Fruit fly (Drosophila melanogaster): ENCODE data around the gene ema.

Gene ema

dm6 chr3R:16449187-16449973, 7.9 kb upstream of the ema start (continued):
- peak; percentile 84 for TF ChIP-seq trh (GFP tag; optimal IDR thresholded peaks at IDR 0.05)
- peak; percentile 94 for TF ChIP-seq chn (GFP tag; optimal IDR thresholded peaks at IDR 0.05)
- peak; percentile 97 for TF ChIP-seq CG17829 (tag; optimal IDR thresholded peaks at IDR 0.05)
- TF ChIP-seq CG2712 (tag; optimal IDR thresholded peaks at IDR 0.05), result peak; percentile 96
- peak; percentile 46 for TF ChIP-seq mirr (GFP tag; optimal IDR thresholded peaks at IDR 0.05)
- TF ChIP-seq Doc2 (GFP tag; IDR thresholded peaks at IDR 0.05), result peak; percentile 80
- peak; percentile 87 for TF ChIP-seq CG2889 (GFP tag; IDR thresholded peaks at IDR 0.05)
- TF ChIP-seq en (GFP tag; optimal IDR thresholded peaks at IDR 0.05), result peak; percentile 80
- peak; percentile 48 for TF ChIP-seq CTCF (GFP tag; optimal IDR thresholded peaks at IDR 0.05)
- peak; percentile 92 for TF ChIP-seq Usf (GFP tag; optimal IDR thresholded peaks at IDR 0.05)
- TF ChIP-seq az2 (GFP tag; optimal IDR thresholded peaks at IDR 0.05), result peak; percentile 94
- no peak for TF ChIP-seq tio (GFP tag; optimal IDR thresholded peaks at IDR 0.05)
- TF ChIP-seq gcm (GFP tag; optimal IDR thresholded peaks at IDR 0.05), result peak; percentile 85
- TF ChIP-seq Xbp1 (GFP tag; optimal IDR thresholded peaks at IDR 0.05), result peak; percentile 93
- TF ChIP-seq CG31388 (GFP tag; optimal IDR thresholded peaks at IDR 0.05), result peak; percentile 87
- peak; percentile 93 to 96 for TF ChIP-seq chif (GFP tag; optimal IDR thresholded peaks at IDR 0.05)
- TF ChIP-seq CG9437 (GFP tag; optimal IDR thresholded peaks at IDR 0.05), result peak; percentile 82
- peak; percentile 91 for TF ChIP-seq trem (tag; optimal IDR thresholded peaks at IDR 0.05)
- peak; percentile 91 for TF ChIP-seq NfI (GFP tag; optimal IDR thresholded peaks at IDR 0.05)
- TF ChIP-seq lov (optimal IDR thresholded peaks at IDR 0.05), result no peak
- TF ChIP-seq lov (GFP tag; IDR thresholded peaks at IDR 0.05), result peak; percentile 95
- peak; percentile 96 for TF ChIP-seq CG2678 (tag; optimal IDR thresholded peaks at IDR 0.05)
- TF ChIP-seq CG8478 (optimal IDR thresholded peaks at IDR 0.05), result no peak
- no peak for TF ChIP-seq grn (GFP tag; optimal IDR thresholded peaks at IDR 0.05)
- peak; percentile 95 for TF ChIP-seq CG14667 (GFP tag; IDR thresholded peaks at IDR 0.05)
- TF ChIP-seq salm (tag; optimal IDR thresholded peaks at IDR 0.05), result peak; percentile 85
- TF ChIP-seq otp (GFP tag; IDR thresholded peaks at IDR 0.05), result peak; percentile 97
- peak; percentile 24 for TF ChIP-seq gfzf (GFP tag; optimal IDR thresholded peaks at IDR 0.05)
- peak; percentile 83 for TF ChIP-seq CG12155 (GFP tag; optimal IDR thresholded peaks at IDR 0.05)
- TF ChIP-seq aop (GFP tag; IDR thresholded peaks at IDR 0.05), result peak; percentile 95
- peak; percentile 88 for TF ChIP-seq org-1 (GFP tag; optimal IDR thresholded peaks at IDR 0.05)
- no peak for TF ChIP-seq tna (GFP tag; IDR thresholded peaks at IDR 0.05; ENCODE audit: partially characterized antibody)
- peak; percentile 96 for TF ChIP-seq gem (tag; optimal IDR thresholded peaks at IDR 0.05)
- TF ChIP-seq CG13287 (GFP tag; IDR thresholded peaks at IDR 0.05; ENCODE audit: partially characterized antibody), result no peak
- peak; percentile 86 for TF ChIP-seq CG5180 (GFP tag; optimal IDR thresholded peaks at IDR 0.05)
- TF ChIP-seq D19B (GFP tag; optimal IDR thresholded peaks at IDR 0.05), result peak; percentile 61
- peak; percentile 88 for TF ChIP-seq Fer3 (tag; optimal IDR thresholded peaks at IDR 0.05)
- peak; percentile 36 for TF ChIP-seq CG7928 (GFP tag; optimal IDR thresholded peaks at IDR 0.05)
- TF ChIP-seq CG4820 (GFP tag; optimal IDR thresholded peaks at IDR 0.05), result peak; percentile 95
- peak; percentile 59 for TF ChIP-seq CG7271 (tag; optimal IDR thresholded peaks at IDR 0.05)
- peak; percentile 68 for TF ChIP-seq Nf-YB (GFP tag; optimal IDR thresholded peaks at IDR 0.05)
- TF ChIP-seq br (optimal IDR thresholded peaks at IDR 0.05), result no peak
- peak; percentile 93 for TF ChIP-seq zen (tag; optimal IDR thresholded peaks at IDR 0.05)
- TF ChIP-seq peb (GFP tag; IDR thresholded peaks at IDR 0.05), result peak; percentile 96
- TF ChIP-seq Neu2 (GFP tag; optimal IDR thresholded peaks at IDR 0.05; ENCODE audit: borderline replicate concordance), result peak; percentile 76
- TF ChIP-seq CG17802 (tag; optimal IDR thresholded peaks at IDR 0.05), result peak; percentile 92
- TF ChIP-seq tin (GFP tag; optimal IDR thresholded peaks at IDR 0.05), result peak; percentile 96
- TF ChIP-seq nerfin-2 (GFP tag; IDR thresholded peaks at IDR 0.05; ENCODE audit: partially characterized antibody), result no peak
- peak; percentile 89 for TF ChIP-seq CG15269 (tag; optimal IDR thresholded peaks at IDR 0.05)
- TF ChIP-seq B-H1 (GFP tag; IDR thresholded peaks at IDR 0.05), result peak; percentile 89
